Worm (Caenorhabditis elegans) whole organism, L2 larva: ENCODE data around the gene Y39G8B.5.

Source experiments
- lin-39 ChIP-seq: fragments of 150-350 bp; optimal IDR thresholded peaks from 2 replicates; lab custom pipeline; 2014; ENCODE audit warnings: missing biosample characterization, missing genetic modification reagents, missing genetic modification characterization
- nhr-23 ChIP-seq: fragments of 150-350 bp; optimal IDR thresholded peaks from 2 replicates; lab custom pipeline; 2014; ENCODE audit warnings: missing biosample characterization, missing genetic modification reagents, missing genetic modification characterization

ce11 chrII:13982923-13983322 lies 8.7 kb downstream of the Y39G8B.5 start, which contains the start of the genes Y39G8B.13 and Y39G8B.10:
- no peak for TF ChIP-seq nhr-23 (tag; lab: Kevin White, UChicago)
- TF ChIP-seq lin-39 (tag; lab: Kevin White, UChicago), result no peak
